Worm (Caenorhabditis elegans): ENCODE results near the gene Y51H7C.8.

- TF ChIP-seq ztf-23 (GFP tag; IDR thresholded peaks at IDR 0.05) (no peak), tab-1 (GFP tag; IDR thresholded peaks at IDR 0.05) (no peak)
Observed at ce11 chrII:1357262-1357661, 44.3 kb upstream of the Y51H7C.8 start.
